Worm (Caenorhabditis elegans): ENCODE data around the gene klc-1.

klc-1 gene

DNA sequence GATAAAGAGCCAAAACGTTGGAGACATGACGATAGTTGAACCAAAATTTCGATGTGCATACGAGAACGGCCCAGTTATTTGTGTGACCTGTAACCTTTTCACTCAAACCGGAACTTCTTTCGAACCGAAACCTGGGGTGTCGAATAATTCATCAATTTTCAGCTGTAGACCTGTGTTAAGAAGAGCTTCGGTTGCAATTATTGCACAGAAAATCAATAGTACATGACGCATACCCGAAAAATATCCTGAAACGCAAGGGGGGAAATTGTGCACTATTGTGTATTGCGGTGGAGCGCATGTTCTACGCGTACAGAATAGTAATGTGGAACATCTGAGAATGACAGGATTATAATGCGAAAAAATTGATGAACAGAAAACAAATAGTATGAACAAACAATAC is 26.2 kb downstream of the klc-1 start, which contains the start of gene pigk-1:
pigk-1 (minus strand) TSS at position 248 of the 400 bp plus-strand sequence.
- TF ChIP-seq dao-5 (tag; optimal IDR thresholded peaks at IDR 0.05) (no peak), him-1 (tag; optimal IDR thresholded peaks at IDR 0.05) (no peak)

DNA sequence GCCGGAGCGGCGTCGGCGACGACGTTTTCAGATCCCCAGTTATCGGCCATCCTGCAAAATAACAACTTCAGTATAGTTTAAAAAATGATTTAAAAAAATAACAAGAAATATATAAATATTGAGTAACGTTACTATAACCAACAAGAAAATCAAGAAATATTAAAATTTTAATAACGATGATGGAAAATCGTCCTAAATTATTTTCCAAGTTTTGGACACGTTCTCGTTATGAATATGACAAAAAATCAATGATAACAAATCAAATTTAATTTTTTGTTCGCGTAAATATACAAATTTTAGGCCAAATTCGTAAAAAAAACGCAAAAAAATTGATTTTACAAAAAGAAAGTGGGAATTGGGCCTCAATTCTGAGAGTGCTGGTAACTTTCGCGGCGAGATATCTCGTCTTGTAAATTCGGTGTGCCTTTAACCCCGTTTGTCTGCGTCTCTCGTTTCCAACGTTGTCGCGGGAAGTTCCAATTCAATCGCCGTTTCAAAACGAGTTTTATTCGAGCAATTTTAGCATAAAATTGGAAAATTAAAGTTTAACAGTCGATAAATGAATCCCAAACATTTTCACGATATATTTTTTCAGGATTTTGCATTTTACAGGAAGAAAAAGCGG is 27.6 kb downstream of the klc-1 start, which contains the start of gene rps-5:
rps-5 (minus strand) TSS at position 51 of the 625 bp plus-strand sequence.
- TF ChIP-seq W03F9.2 (tag; optimal IDR thresholded peaks at IDR 0.05) = peak; percentile 71
- TF ChIP-seq dao-5 (tag; optimal IDR thresholded peaks at IDR 0.05) = no peak

DNA sequence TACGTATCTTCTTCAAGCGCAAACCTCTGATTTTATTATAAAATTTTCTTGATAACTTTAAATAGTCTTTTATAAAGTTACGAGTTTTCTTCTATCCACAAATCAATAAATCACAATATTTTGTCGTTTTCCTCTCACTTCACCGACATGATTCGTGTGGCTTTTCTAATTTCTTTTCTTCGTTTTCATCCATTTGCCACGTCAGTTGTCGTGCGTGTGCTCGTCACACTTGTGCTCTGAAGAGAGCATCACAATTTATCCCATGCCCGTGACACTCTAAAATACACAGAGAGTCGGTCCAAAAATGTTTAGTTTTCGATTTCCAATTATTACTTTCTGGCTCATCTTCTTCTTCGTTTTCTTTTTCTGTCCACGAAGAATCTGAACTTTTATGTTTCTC is 28.4 kb downstream of the klc-1 start:
- TF ChIP-seq W03F9.2 (tag; optimal IDR thresholded peaks at IDR 0.05) (no peak), dao-5 (tag; optimal IDR thresholded peaks at IDR 0.05) (no peak), him-1 (tag; optimal IDR thresholded peaks at IDR 0.05) (no peak)

DNA sequence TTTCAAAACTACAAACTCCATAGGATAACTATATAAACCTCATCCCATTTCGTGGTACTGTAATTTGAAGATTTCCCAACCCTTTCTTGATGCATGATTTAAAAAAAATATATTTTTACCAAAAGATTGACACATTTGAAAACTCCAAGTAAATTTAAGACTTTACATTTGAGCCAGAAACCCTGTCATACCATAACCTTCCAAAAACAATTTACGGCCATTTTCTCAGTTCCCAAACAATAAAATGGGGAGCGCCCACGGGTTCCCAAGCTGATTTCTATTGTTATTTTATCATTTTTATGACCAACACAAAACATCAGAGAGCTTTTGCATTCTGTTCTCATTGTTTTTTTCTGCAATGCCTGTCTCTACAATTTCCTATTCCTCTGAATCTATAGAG is 29.1 kb downstream of the klc-1 start, which contains the start of gene clc-9:
clc-9 (plus strand) TSS at position 301 of the 400 bp plus-strand sequence.
- TF ChIP-seq dao-5 (tag; optimal IDR thresholded peaks at IDR 0.05) (no peak), him-1 (tag; optimal IDR thresholded peaks at IDR 0.05) (no peak), W03F9.2 (tag; optimal IDR thresholded peaks at IDR 0.05) (no peak)

DNA sequence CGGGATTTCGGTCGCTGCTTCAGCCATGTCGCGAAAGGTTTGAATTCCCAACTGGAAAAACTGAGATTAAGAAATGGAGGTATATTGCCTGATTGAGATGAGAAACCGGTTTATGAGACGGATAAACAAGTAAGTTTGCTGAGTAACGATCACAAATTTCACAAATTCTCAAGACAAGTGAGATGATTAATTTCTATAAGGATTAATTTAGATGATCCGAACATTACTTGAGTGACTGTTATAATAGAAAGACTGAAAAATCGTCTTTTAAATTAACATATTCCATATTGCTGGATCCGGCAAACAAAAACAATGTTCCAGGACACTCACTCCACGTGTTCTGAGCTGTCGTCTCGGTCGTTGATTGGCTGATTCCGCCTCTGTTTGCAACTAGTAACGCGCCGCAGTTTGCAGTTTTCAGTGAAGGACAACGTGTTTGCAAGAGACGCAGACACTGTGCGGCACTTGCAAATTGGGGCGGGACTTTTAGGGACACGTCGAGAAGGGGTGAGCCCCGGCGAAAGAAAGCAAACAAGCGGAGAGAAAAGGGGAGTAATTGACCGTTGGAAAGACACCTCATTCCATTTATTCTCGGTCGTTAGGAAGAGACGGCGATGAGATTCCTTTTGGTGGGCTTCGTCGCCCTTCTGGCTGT is 35.4 kb downstream of the klc-1 start, which contains the start of the genes imp-2 and enpl-1:
imp-2 (minus strand) TSS at position 51 of the 655 bp plus-strand sequence.
enpl-1 (plus strand) TSS at position 462 of the 655 bp plus-strand sequence.
- TF ChIP-seq him-1 (tag; optimal IDR thresholded peaks at IDR 0.05) (no peak), W03F9.2 (tag; optimal IDR thresholded peaks at IDR 0.05) (peak; percentile 45)

DNA sequence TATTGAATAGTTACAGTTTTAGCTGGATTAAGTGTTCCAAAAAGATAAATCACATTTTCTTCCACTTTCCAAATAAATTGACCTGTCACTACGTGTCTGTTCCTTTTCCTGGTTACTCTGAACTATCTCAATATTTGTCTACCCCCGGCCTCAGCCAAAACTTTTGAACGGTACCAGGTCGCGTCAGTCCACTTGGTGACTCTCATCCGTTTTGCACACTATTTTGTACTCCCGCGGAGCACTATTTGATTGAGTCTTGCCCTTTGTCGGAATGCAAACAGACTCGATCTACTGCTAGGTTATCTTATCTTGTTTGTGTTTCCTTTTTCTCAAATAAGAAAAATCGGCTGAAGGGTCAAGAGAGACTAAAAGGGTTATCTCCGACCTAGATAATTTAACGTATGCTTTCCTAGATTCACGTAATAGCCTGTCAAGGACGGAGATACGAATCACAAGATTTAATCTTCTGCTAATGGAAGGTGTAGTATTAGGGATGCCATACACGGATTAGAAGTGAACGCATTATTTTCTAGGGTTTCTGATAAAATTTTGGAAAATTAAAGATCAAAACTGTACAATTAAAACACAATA is 36.5 kb downstream of the klc-1 start:
- TF ChIP-seq dao-5 (tag; optimal IDR thresholded peaks at IDR 0.05) = no peak
- TF ChIP-seq him-1 (tag; optimal IDR thresholded peaks at IDR 0.05) = no peak
- no peak for TF ChIP-seq W03F9.2 (tag; optimal IDR thresholded peaks at IDR 0.05)

DNA sequence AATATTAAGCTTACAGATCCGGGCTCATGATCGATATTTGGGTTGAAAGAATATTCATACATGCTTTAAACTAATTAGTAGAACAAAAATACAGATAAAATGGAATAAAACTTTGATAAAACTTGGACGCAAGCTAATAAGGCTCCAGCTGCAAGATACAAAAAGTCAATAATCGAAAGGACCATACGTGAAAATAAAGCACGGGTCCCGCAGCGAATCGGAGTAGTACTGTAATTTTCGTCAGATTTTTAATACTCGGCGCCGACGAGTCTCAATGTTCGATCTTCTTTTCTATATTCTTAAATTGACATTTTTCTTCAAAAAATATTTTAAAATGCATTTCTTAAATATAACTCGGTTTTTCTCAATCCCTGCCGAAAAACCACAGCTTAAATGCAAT is 41.1 kb downstream of the klc-1 start, which contains the start of gene spo-11:
spo-11 (minus strand) TSS at position 189 of the 400 bp plus-strand sequence.
- TF ChIP-seq W03F9.2 (tag; optimal IDR thresholded peaks at IDR 0.05) = no peak
- TF ChIP-seq him-1 (tag; optimal IDR thresholded peaks at IDR 0.05) = no peak
- no peak for TF ChIP-seq dao-5 (tag; optimal IDR thresholded peaks at IDR 0.05)

DNA sequence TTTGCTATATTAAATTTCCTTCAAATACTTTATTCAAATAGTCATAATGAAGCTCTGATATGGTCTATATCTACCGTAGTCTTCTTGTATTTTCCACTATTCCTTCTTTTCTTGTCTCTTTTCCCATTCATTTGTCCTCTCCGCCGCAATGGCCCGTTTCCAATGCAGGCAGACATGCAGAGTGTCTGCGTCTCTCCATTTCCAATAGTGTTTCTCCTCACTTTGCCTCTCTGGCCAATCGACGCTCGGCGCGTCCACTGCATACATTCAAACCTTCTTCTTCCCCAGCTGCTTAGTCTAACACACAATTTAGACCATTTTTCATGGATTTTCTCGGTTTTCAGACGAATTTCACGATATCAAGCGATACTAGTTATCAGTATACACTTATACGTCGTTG is 41.7 kb downstream of the klc-1 start:
- TF ChIP-seq dao-5 (tag; optimal IDR thresholded peaks at IDR 0.05) (no peak), him-1 (tag; optimal IDR thresholded peaks at IDR 0.05) (no peak), W03F9.2 (tag; optimal IDR thresholded peaks at IDR 0.05) (no peak)

DNA sequence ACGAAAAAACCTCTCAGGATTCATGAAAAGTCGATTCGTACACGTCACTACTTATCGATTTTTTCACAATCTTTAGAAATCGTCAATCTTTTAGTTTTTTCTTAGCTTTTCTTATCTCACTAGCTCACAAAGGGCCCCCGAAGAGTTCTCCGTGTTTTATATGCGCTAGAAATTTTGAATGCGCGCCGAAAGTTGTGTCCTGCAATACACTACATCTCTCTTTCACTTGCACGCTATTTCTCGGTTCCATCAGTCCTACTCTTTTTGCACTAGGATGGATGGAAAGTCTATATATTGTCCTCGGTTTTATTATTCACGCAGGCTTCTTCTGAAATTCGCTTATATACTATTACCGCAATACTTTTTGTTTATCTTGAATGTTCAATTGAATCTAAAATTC is 42.1 kb downstream of the klc-1 start:
- TF ChIP-seq dao-5 (tag; optimal IDR thresholded peaks at IDR 0.05) (no peak), him-1 (tag; optimal IDR thresholded peaks at IDR 0.05) (no peak), W03F9.2 (tag; optimal IDR thresholded peaks at IDR 0.05) (no peak)

DNA sequence TGAATTAATAATTGTTTCAGACTA is 42.3 kb downstream of the klc-1 start, which contains the start of gene swsn-4:
swsn-4 (plus strand) TSS at position 21 of the 24 bp plus-strand sequence.
- no peak for TF ChIP-seq him-1 (tag; optimal IDR thresholded peaks at IDR 0.05)
- TF ChIP-seq W03F9.2 (tag; optimal IDR thresholded peaks at IDR 0.05) = no peak
- no peak for TF ChIP-seq dao-5 (tag; optimal IDR thresholded peaks at IDR 0.05)

DNA sequence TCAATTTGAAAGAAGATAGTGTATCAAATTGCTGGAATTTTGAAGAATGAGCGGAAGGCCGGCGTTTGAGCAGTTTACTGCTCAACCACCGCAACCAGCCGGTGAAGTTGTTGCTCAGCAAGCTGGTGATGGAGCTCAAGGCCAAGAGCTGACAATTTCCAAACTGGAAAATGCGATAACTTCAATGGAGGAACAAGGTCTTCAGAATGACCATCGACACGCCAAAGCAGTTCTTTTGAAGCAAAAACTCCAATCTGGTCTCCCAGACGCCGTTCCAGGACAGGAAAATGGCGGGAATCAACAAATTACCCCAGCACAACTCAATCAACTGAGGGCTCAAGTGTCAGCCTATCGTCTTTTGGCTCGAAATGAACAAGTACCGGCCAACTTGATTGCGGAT is 42.5 kb downstream of the klc-1 start:
- no peak for TF ChIP-seq W03F9.2 (tag; optimal IDR thresholded peaks at IDR 0.05)
- no peak for TF ChIP-seq him-1 (tag; optimal IDR thresholded peaks at IDR 0.05)
- TF ChIP-seq dao-5 (tag; optimal IDR thresholded peaks at IDR 0.05) = no peak

DNA sequence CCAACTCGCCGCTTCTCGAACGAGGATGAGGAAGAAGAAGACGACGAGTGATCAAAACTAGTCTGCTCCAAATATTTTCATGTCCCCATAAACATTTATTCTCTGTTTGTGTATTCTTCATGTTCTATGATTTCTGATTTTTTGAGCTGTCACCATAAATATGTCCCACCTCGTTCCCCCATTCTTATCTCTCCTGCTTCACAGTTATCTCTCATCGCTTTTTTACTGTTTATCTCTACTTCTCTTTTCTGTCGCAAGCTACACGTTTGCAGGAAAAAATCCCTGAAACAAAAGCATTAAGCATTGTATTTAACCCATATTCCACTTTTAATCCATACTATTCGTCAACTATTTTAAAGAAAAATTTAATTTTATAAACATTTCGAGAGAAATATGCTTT is 47.2 kb downstream of the klc-1 start:
- TF ChIP-seq dao-5 (tag; optimal IDR thresholded peaks at IDR 0.05) (no peak), W03F9.2 (tag; optimal IDR thresholded peaks at IDR 0.05) (no peak), him-1 (tag; optimal IDR thresholded peaks at IDR 0.05) (no peak)

DNA sequence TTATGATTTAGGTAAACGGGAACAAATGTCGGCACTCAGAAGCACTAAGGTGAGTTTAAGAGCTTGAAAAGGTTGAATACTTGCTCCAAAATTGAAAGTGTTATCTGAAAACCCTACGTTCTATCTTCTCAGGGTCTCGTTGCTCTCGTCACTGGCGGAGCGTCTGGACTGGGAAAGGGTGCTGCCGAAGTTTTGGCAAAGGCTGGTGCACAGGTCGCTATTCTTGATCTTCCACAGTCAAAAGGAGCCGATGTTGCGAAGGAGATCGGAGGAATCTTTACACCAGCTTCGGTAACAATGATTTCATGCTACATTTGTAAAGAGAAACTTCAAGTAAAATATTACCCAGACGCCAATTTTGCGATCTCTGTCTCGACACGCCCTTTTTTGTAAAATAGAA is 47.7 kb downstream of the klc-1 start, which contains the start of gene ard-1:
ard-1 (plus strand) TSS at position 12 of the 400 bp plus-strand sequence.
- no peak for TF ChIP-seq him-1 (tag; optimal IDR thresholded peaks at IDR 0.05)
- no peak for TF ChIP-seq W03F9.2 (tag; optimal IDR thresholded peaks at IDR 0.05)
- no peak for TF ChIP-seq dao-5 (tag; optimal IDR thresholded peaks at IDR 0.05)
